Fruit fly (Drosophila melanogaster): Measurements from ENCODE around the gene CG14739.
A peak's percentile ranks its signal among the peaks of the same experiment; 100 is the strongest.

CG14739 gene

dm6 chr3R:12010202-12010824 is 38.7 kb downstream of the CG14739 start, which contains the start of the genes KLHL18 and GCC185 (continued):
- peak; percentile 90 for TF ChIP-seq CG4404 (GFP tag; IDR thresholded peaks at IDR 0.05)
- no peak for TF ChIP-seq Asciz (GFP tag; optimal IDR thresholded peaks at IDR 0.05)
- peak; percentile 61; the same call in 1 of the 2 replicates for TF ChIP-seq HLH3B (GFP tag; IDR thresholded peaks at IDR 0.05)
- peak; percentile 50 for TF ChIP-seq CG4854 (GFP tag; optimal IDR thresholded peaks at IDR 0.05)
- no peak for TF ChIP-seq ab (GFP tag; optimal IDR thresholded peaks at IDR 0.05)
- TF ChIP-seq CG17612 (GFP tag; IDR thresholded peaks at IDR 0.05) = no peak
- peak; percentile 90 for TF ChIP-seq CoRest (tag; optimal IDR thresholded peaks at IDR 0.05)
- TF ChIP-seq Bteb2 (GFP tag; optimal IDR thresholded peaks at IDR 0.05) = peak; percentile 55
- no peak for TF ChIP-seq CG15479 (GFP tag; optimal IDR thresholded peaks at IDR 0.05)
- peak; percentile 31 for TF ChIP-seq HmgD (GFP tag; optimal IDR thresholded peaks at IDR 0.05)
- TF ChIP-seq emc (GFP tag; optimal IDR thresholded peaks at IDR 0.05) = no peak
- no peak for TF ChIP-seq sc (optimal IDR thresholded peaks at IDR 0.05)
- TF ChIP-seq sc (GFP tag; optimal IDR thresholded peaks at IDR 0.05) = peak; percentile 57
- TF ChIP-seq CG9932 (GFP tag; IDR thresholded peaks at IDR 0.05) = peak; percentile 88
- peak; percentile 6 for TF ChIP-seq Myb (GFP tag; optimal IDR thresholded peaks at IDR 0.05)
- peak; percentile 78 for TF ChIP-seq Max (GFP tag; optimal IDR thresholded peaks at IDR 0.05)
- peak; percentile 42; the same call in 1 of the 3 replicates for TF ChIP-seq C15 (GFP tag; IDR thresholded peaks at IDR 0.05)
- TF ChIP-seq trem (tag; optimal IDR thresholded peaks at IDR 0.05) = peak; percentile 83
- TF ChIP-seq pros (GFP tag; optimal IDR thresholded peaks at IDR 0.05) = no peak
- TF ChIP-seq fd96Cb (tag; optimal IDR thresholded peaks at IDR 0.05) = peak; percentile 79
- peak; percentile 92 for TF ChIP-seq CG15601 (tag; optimal IDR thresholded peaks at IDR 0.05)

dm6 chr3R:12006417-12006816 is 42.6 kb downstream of the CG14739 start:
- TF ChIP-seq CG2199 (GFP tag; IDR thresholded peaks at IDR 0.05) = 0 out of 3 replicates have a peak, but pooled peaks have one; percentile 56
- no peak for TF ChIP-seq CkIIα-i1 (GFP tag; IDR thresholded peaks at IDR 0.05)
- no peak for TF ChIP-seq CG6765 (GFP tag; optimal IDR thresholded peaks at IDR 0.05)
- TF ChIP-seq bowl (GFP tag; IDR thresholded peaks at IDR 0.05) = 0 out of 2 replicates have a peak, but pooled peaks have one; percentile 12
- 0 out of 3 replicates have a peak, but pooled peaks have one; percentile 25 for TF ChIP-seq CG11456 (GFP tag; IDR thresholded peaks at IDR 0.05)
- TF ChIP-seq btn (GFP tag; optimal IDR thresholded peaks at IDR 0.05) = no peak
- TF ChIP-seq fd3F (GFP tag; optimal IDR thresholded peaks at IDR 0.05) = no peak
- peak; percentile 45 for TF ChIP-seq crol (GFP tag; IDR thresholded peaks at IDR 0.05)
- no peak for TF ChIP-seq CG33557 (GFP tag; optimal IDR thresholded peaks at IDR 0.05)
- no peak for TF ChIP-seq schlank (tag; optimal IDR thresholded peaks at IDR 0.05)
- no peak for TF ChIP-seq CG2202 (tag; optimal IDR thresholded peaks at IDR 0.05)
- TF ChIP-seq gcm (GFP tag; optimal IDR thresholded peaks at IDR 0.05) = peak; percentile 87

dm6 chr3R:12005417-12005816 is 43.6 kb downstream of the CG14739 start, which contains the start of gene Tk:
Tk (minus strand) TSS chr3R:12005473.
- TF ChIP-seq CG14050 (GFP tag; IDR thresholded peaks at IDR 0.05) (no peak), knrl (GFP tag; IDR thresholded peaks at IDR 0.05; ENCODE audit: partially characterized antibody) (no peak), HLH3B (GFP tag; IDR thresholded peaks at IDR 0.05) (no peak), Pdp1 (GFP tag; optimal IDR thresholded peaks at IDR 0.05) (no peak), sens-2 (GFP tag; IDR thresholded peaks at IDR 0.05) (no peak), sens (GFP tag) (no peak), luna (GFP tag; optimal IDR thresholded peaks at IDR 0.05) (no peak), NC2β (GFP tag; optimal IDR thresholded peaks at IDR 0.05) (no peak), Xbp1 (GFP tag; optimal IDR thresholded peaks at IDR 0.05) (no peak), Hmx (GFP tag; optimal IDR thresholded peaks at IDR 0.05) (no peak), ac (GFP tag; optimal IDR thresholded peaks at IDR 0.05) (no peak), CG6654 (GFP tag; optimal IDR thresholded peaks at IDR 0.05) (no peak), CG15269 (tag; optimal IDR thresholded peaks at IDR 0.05) (no peak), Fer3 (tag; optimal IDR thresholded peaks at IDR 0.05) (no peak), CG2875 (GFP tag; optimal IDR thresholded peaks at IDR 0.05) (no peak), CG16863 (GFP tag; optimal IDR thresholded peaks at IDR 0.05) (no peak), Hr3 (GFP tag; optimal IDR thresholded peaks at IDR 0.05) (no peak), ro (GFP tag; IDR thresholded peaks at IDR 0.05) (no peak)
